Worm (Caenorhabditis elegans) whole organism, L3 larva: ENCODE data around the gene timp-1.

ENCODE experiments used
- nhr-25 ChIP-seq: sonication (generic microtip); optimal IDR thresholded peaks from 2 replicates; lab custom pipeline; 2017; ENCODE audit warnings: missing biosample characterization, missing genetic modification characterization
- tbx-2 ChIP-seq: sonication (generic microtip); optimal IDR thresholded peaks from 2 replicates; lab custom pipeline; 2016; ENCODE audit warnings: mild to moderate bottlenecking, missing genetic modification characterization, missing compliant biosample characterization

DNA sequence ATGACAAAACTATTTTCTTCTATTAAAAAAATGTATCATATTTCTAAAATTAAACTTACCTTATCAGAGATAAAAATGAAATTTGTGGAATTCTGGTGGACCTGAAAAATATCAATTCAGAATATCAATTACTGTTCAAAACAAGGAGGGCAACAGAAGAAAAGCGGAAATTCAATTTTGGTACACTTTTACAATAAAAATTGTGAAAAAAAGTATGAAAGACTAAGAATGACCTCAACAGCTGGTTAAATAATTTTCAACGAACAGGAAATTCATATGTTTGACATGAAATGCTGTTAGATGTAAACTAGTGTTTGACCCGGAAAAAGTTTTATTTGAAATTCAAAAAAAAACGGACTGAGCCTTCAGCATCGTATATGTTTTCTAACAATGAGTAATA lies 6.8 kb downstream of the timp-1 start, which contains the start of gene K07C11.7:
- TF ChIP-seq tbx-2 (tag; lab: Kevin White, UChicago) (no peak), nhr-25 (no peak)
